Fruit fly (Drosophila melanogaster): ENCODE data around the gene Six4.

dm6 chr3L:20785742-20786427 is 6.7 kb downstream of the Six4 start, which contains the start of gene Pcif1:
- TF ChIP-seq CG32767 (GFP tag; IDR thresholded peaks at IDR 0.05), result peak; percentile 63
- peak; percentile 47 for TF ChIP-seq CG33557 (GFP tag; optimal IDR thresholded peaks at IDR 0.05)
- no peak for TF ChIP-seq CG11093 (GFP tag; IDR thresholded peaks at IDR 0.05)
- TF ChIP-seq disco-r (GFP tag; optimal IDR thresholded peaks at IDR 0.05), result no peak
- TF ChIP-seq ase (GFP tag; IDR thresholded peaks at IDR 0.05), result no peak
- no peak for TF ChIP-seq CG12155 (GFP tag; optimal IDR thresholded peaks at IDR 0.05)
- peak; percentile 78 for TF ChIP-seq CG2116 (GFP tag; optimal IDR thresholded peaks at IDR 0.05)
- TF ChIP-seq Neu2 (GFP tag; optimal IDR thresholded peaks at IDR 0.05; ENCODE audit: borderline replicate concordance), result no peak
- TF ChIP-seq CG2202 (tag; optimal IDR thresholded peaks at IDR 0.05), result no peak
- no peak for TF ChIP-seq Blimp-1 (GFP tag; optimal IDR thresholded peaks at IDR 0.05)
- no peak for TF ChIP-seq CG31388 (GFP tag; optimal IDR thresholded peaks at IDR 0.05)
- no peak for TF ChIP-seq seq (GFP tag; IDR thresholded peaks at IDR 0.05)
- TF ChIP-seq slou (GFP tag; optimal IDR thresholded peaks at IDR 0.05), result no peak
- no peak for TF ChIP-seq pfk (GFP tag; optimal IDR thresholded peaks at IDR 0.05)

Measured in whole organism, embryonic.